Worm (Caenorhabditis elegans) whole organism, L1 larva: ENCODE data around the gene fbxa-182.

Source experiments
- efl-1 ChIP-seq, 4 experiments: fragments of 150-350 bp; optimal IDR thresholded peaks in 3 of 4; peaks in 1 of 4; 1 replicate in 1 of 4; 2 replicates in 3 of 4; lab custom pipeline; 2014; ENCODE audit warnings: missing biosample characterization in 2 of 4, missing genetic modification characterization in 2 of 4, missing genetic modification reagents in 2 of 4
- rnt-1 ChIP-seq: sonication (generic microtip); optimal IDR thresholded peaks from 2 replicates; lab custom pipeline; 2016; ENCODE audit warnings: mild to moderate bottlenecking, missing genetic modification characterization, moderate library complexity, missing compliant biosample characterization

The fbxa-182 gene

ce11 chrII:2359965-2360364, 52.6 kb downstream of the fbxa-182 start, which contains the start of gene F43C11.16:
TSS of gene F43C11.16 (minus strand) at chrII:2360065.
- TF ChIP-seq rnt-1 (tag; lab: Kevin White, UChicago) (no peak), efl-1 (optimal IDR thresholded peaks at IDR 0.05; lab: Kevin White, UChicago) (no peak), efl-1 (GFP tag; optimal IDR thresholded peaks at IDR 0.05 in 1 of 2; lab: Kevin White, UChicago) (peak in 1 of 2 experiments; percentile 18)
